Fruit fly (Drosophila melanogaster): Measurements from ENCODE around the gene CG14285.
A peak's percentile ranks its signal among the peaks of the same experiment; 100 is the strongest.

Gene CG14285

DNA sequence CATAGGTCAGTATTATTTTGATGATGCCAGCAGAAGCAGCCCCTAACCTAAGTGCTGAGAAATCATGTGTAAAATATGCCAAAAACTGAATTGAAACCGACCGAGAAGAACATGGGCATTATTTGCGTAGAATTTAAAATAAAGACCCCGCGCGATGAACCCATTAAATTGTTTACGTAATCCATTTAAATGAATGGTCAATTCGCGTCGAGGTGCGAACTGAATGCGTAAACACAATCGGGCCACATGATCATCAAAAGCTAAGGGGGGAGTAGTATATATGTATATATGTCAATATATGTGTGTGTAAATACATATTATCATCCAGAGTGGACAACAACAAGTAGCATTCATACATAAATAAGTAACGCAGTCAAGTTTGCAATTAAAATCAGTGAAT is 35.3 kb downstream of the CG14285 start (continued):
- TF ChIP-seq Sox100B (GFP tag; optimal IDR thresholded peaks at IDR 0.05) = no peak
- 0 out of 4 replicates have a peak, but pooled peaks have one; percentile 15 for TF ChIP-seq chinmo (GFP tag; IDR thresholded peaks at IDR 0.05; ENCODE audit: partially characterized antibody)
- TF ChIP-seq fd64A (GFP tag; optimal IDR thresholded peaks at IDR 0.05) = no peak
- TF ChIP-seq NFAT (GFP tag; IDR thresholded peaks at IDR 0.05) = no peak
- TF ChIP-seq Tbp (GFP tag; optimal IDR thresholded peaks at IDR 0.05) = no peak
- TF ChIP-seq ara (GFP tag; IDR thresholded peaks at IDR 0.05) = no peak
- no peak; the same call in 1 of the 2 replicates for TF ChIP-seq crol (GFP tag; IDR thresholded peaks at IDR 0.05)
- no peak for TF ChIP-seq CG30431 (GFP tag; optimal IDR thresholded peaks at IDR 0.05)
- no peak for TF ChIP-seq wor (GFP tag; IDR thresholded peaks at IDR 0.05)
- no peak for TF ChIP-seq Max (GFP tag; optimal IDR thresholded peaks at IDR 0.05)
- no peak for TF ChIP-seq cwo (GFP tag; optimal IDR thresholded peaks at IDR 0.05)
- no peak for TF ChIP-seq CG8290 (GFP tag; optimal IDR thresholded peaks at IDR 0.05)
- TF ChIP-seq CG8290 (tag; optimal IDR thresholded peaks at IDR 0.05) = peak in 1 of 2 experiments; percentile 20
- TF ChIP-seq CG13775 (GFP tag; optimal IDR thresholded peaks at IDR 0.05) = no peak
- TF ChIP-seq Xbp1 (GFP tag; optimal IDR thresholded peaks at IDR 0.05) = no peak
- no peak for TF ChIP-seq schlank (tag; optimal IDR thresholded peaks at IDR 0.05)
- no peak for TF ChIP-seq CG3163 (GFP tag; optimal IDR thresholded peaks at IDR 0.05)
- TF ChIP-seq Atf-2 (GFP tag; optimal IDR thresholded peaks at IDR 0.05) = no peak
- TF ChIP-seq abd-A (tag; optimal IDR thresholded peaks at IDR 0.05) = peak; percentile 56
- TF ChIP-seq GATAe (GFP tag; conservative IDR thresholded peaks at IDR 0.05) = no peak
- TF ChIP-seq yki (optimal IDR thresholded peaks at IDR 0.05) = no peak
- no peak for TF ChIP-seq Dp (GFP tag; optimal IDR thresholded peaks at IDR 0.05)
- TF ChIP-seq sens (GFP tag) = no peak
- no peak for TF ChIP-seq h (optimal IDR thresholded peaks at IDR 0.05)
- TF ChIP-seq lab (GFP tag; optimal IDR thresholded peaks at IDR 0.05) = peak; percentile 17
- TF ChIP-seq CG14050 (GFP tag; IDR thresholded peaks at IDR 0.05) = no peak
- TF ChIP-seq gt (GFP tag; IDR thresholded peaks at IDR 0.05) = no peak
- no peak for TF ChIP-seq Hsf (GFP tag; optimal IDR thresholded peaks at IDR 0.05)
- TF ChIP-seq mirr (GFP tag; optimal IDR thresholded peaks at IDR 0.05) = peak; percentile 43
- peak; percentile 22 for TF ChIP-seq CG2678 (tag; optimal IDR thresholded peaks at IDR 0.05)
- no peak for TF ChIP-seq ash1 (GFP tag; optimal IDR thresholded peaks at IDR 0.05)
- TF ChIP-seq C15 (GFP tag; IDR thresholded peaks at IDR 0.05) = no peak
- TF ChIP-seq CG31224 (GFP tag; IDR thresholded peaks at IDR 0.05) = no peak
- no peak for TF ChIP-seq Optix (GFP tag; IDR thresholded peaks at IDR 0.05)
- TF ChIP-seq repo (GFP tag; optimal IDR thresholded peaks at IDR 0.05) = no peak
- peak; percentile 11 for TF ChIP-seq CG12071 (GFP tag; optimal IDR thresholded peaks at IDR 0.05)
- no peak for TF ChIP-seq dmrt11E (tag; optimal IDR thresholded peaks at IDR 0.05)
- TF ChIP-seq pum (GFP tag; optimal IDR thresholded peaks at IDR 0.05) = no peak
- TF ChIP-seq CG3838 (GFP tag; optimal IDR thresholded peaks at IDR 0.05) = no peak
- peak; percentile 4 for TF ChIP-seq CG15269 (tag; optimal IDR thresholded peaks at IDR 0.05)
- TF ChIP-seq ems (GFP tag; optimal IDR thresholded peaks at IDR 0.05) = no peak
- TF ChIP-seq oc (tag; optimal IDR thresholded peaks at IDR 0.05) = no peak
- no peak for TF ChIP-seq sima (GFP tag; optimal IDR thresholded peaks at IDR 0.05)
- TF ChIP-seq ATbp (GFP tag; optimal IDR thresholded peaks at IDR 0.05) = peak; percentile 28
- TF ChIP-seq pita (GFP tag; optimal IDR thresholded peaks at IDR 0.05) = no peak
- TF ChIP-seq CG33213 (GFP tag; optimal IDR thresholded peaks at IDR 0.05) = no peak
- no peak for TF ChIP-seq CG12744 (GFP tag; optimal IDR thresholded peaks at IDR 0.05)
- no peak for TF ChIP-seq CG17328 (GFP tag; IDR thresholded peaks at IDR 0.05)
- TF ChIP-seq fru (optimal IDR thresholded peaks at IDR 0.05) = no peak
- no peak for TF ChIP-seq bsh (GFP tag; optimal IDR thresholded peaks at IDR 0.05)
- no peak for TF ChIP-seq ind (GFP tag; optimal IDR thresholded peaks at IDR 0.05)
- no peak for TF ChIP-seq CG2889 (GFP tag; IDR thresholded peaks at IDR 0.05)
- TF ChIP-seq CG8924 (tag; optimal IDR thresholded peaks at IDR 0.05) = no peak
- peak; percentile 54 for TF ChIP-seq Asciz (GFP tag; optimal IDR thresholded peaks at IDR 0.05)

Measured in whole organism, embryonic.